Fruit fly (Drosophila melanogaster) whole organism, prepupa: ENCODE results near the gene CG13258.

Source experiments
- CG11294 ChIP-seq: fragments of 200-800 bp; sonication (Bioruptor generic); IDR thresholded peaks from 2 replicates; pipeline ENCODE4 v1.3.6; 2022; ENCODE audit warnings: missing biosample characterization, missing genetic modification characterization
- CG31627 ChIP-seq: fragments of 200-800 bp; sonication (Bioruptor generic); optimal IDR thresholded peaks from 3 replicates; lab custom pipeline; 2016; ENCODE audit warnings: missing biosample characterization, missing genetic modification characterization
- CG6854 ChIP-seq: fragments of 200-800 bp; sonication (Bioruptor generic); optimal IDR thresholded peaks from 2 replicates; lab custom pipeline; 2017; ENCODE audit warnings: missing biosample characterization, mild to moderate bottlenecking, missing genetic modification characterization
- CG9139 ChIP-seq: fragments of 200-800 bp; sonication (Bioruptor generic); optimal IDR thresholded peaks from 3 replicates; lab custom pipeline; 2017; ENCODE audit warnings: missing biosample characterization, mild to moderate bottlenecking, missing genetic modification characterization
- Hr39 ChIP-seq: fragments of 200-800 bp; sonication (Bioruptor generic); optimal IDR thresholded peaks from 2 replicates; lab custom pipeline; 2016; ENCODE audit warnings: missing biosample characterization, missing genetic modification characterization
- Sox14 ChIP-seq: fragments of 200-800 bp; sonication (Bioruptor generic); optimal IDR thresholded peaks from 3 replicates; lab custom pipeline; 2016; ENCODE audit warnings: missing biosample characterization, missing genetic modification characterization
- fd59A ChIP-seq: fragments of 200-800 bp; sonication (Bioruptor generic); optimal IDR thresholded peaks from 2 replicates; lab custom pipeline; 2017; ENCODE audit warnings: missing biosample characterization, mild to moderate bottlenecking, missing genetic modification characterization, missing genetic modification reagents
- net ChIP-seq: fragments of 200-800 bp; sonication (Bioruptor generic); optimal IDR thresholded peaks from 3 replicates; lab custom pipeline; 2016; ENCODE audit warnings: missing biosample characterization, missing genetic modification characterization
- salr ChIP-seq, 2 experiments: fragments of 200-800 bp; sonication (Bioruptor generic); optimal IDR thresholded peaks; 3 replicates each; lab custom pipeline; 2016 to 2018; ENCODE audit warnings: missing biosample characterization in 2 of 2, missing genetic modification characterization in 2 of 2, mild to moderate bottlenecking in 1 of 2
- ss ChIP-seq, 2 experiments: fragments of 200-800 bp; sonication (Bioruptor generic); optimal IDR thresholded peaks; 2 replicates in 1 of 2; 3 replicates in 1 of 2; lab custom pipeline; 2017 to 2018; ENCODE audit warnings: mild to moderate bottlenecking in 2 of 2, missing biosample characterization in 2 of 2, missing genetic modification characterization in 2 of 2, moderate library complexity in 1 of 2

- no peak for TF ChIP-seq Sox14
- peak; percentile 78 to 83 for TF ChIP-seq ss (GFP tag; optimal IDR thresholded peaks at IDR 0.05; lab: Kevin White, UChicago)
- peak; percentile 52 for TF ChIP-seq net (GFP tag; lab: Kevin White, UChicago)
- TF ChIP-seq Hr39, result no peak
- TF ChIP-seq CG31627 (GFP tag; lab: Kevin White, UChicago), result peak; percentile 23
- TF ChIP-seq CG6854 (GFP tag; lab: Kevin White, UChicago), result peak; percentile 96
- no peak for TF ChIP-seq CG11294
- TF ChIP-seq fd59A (GFP tag; lab: Kevin White, UChicago), result peak; percentile 6
- TF ChIP-seq salr (GFP tag; optimal IDR thresholded peaks at IDR 0.05; lab: Kevin White, UChicago), result peak in 1 of 2 experiments; percentile 39
- TF ChIP-seq CG9139, result peak; percentile 80
Measured at dm6 chr2L:16269232-16270134, 23.3 kb downstream of the CG13258 start.
